Worm (Caenorhabditis elegans) whole organism, L3 larva: ENCODE measurements around the gene tat-3.

Experiments
- ama-1 ChIP-seq: fragments of 150-350 bp; optimal IDR thresholded peaks from 2 replicates; lab custom pipeline; 2018
- ceh-82 ChIP-seq: fragments of 150-350 bp; optimal IDR thresholded peaks from 2 replicates; lab custom pipeline; 2014; ENCODE audit warnings: missing biosample characterization, missing genetic modification characterization

- no peak for TF ChIP-seq ama-1
- no peak for TF ChIP-seq ceh-82 (tag; lab: Kevin White, UChicago)
These were observed 25.1 kb upstream of the tat-3 start, which contains the start of gene hpl-2 for ce11 chrIII:10755480-10756066.
